Worm (Caenorhabditis elegans) whole organism, L1 larva: Measurements from ENCODE around the gene F59F5.5.

Source experiments
- C16A3.4 ChIP-seq: fragments of 150-350 bp; optimal IDR thresholded peaks from 2 replicates; lab custom pipeline; 2014; ENCODE audit warnings: missing biosample characterization, missing genetic modification characterization
- C34B4.2 ChIP-seq: sonication (generic microtip); optimal IDR thresholded peaks from 2 replicates; lab custom pipeline; 2017; ENCODE audit warnings: mild to moderate bottlenecking, missing genetic modification characterization, missing compliant biosample characterization
- Y116A8C.19 ChIP-seq: sonication (generic microtip); optimal IDR thresholded peaks from 2 replicates; lab custom pipeline; 2016; ENCODE audit warnings: missing compliant biosample characterization, missing genetic modification characterization, borderline replicate concordance
- blmp-1 ChIP-seq: fragments of 150-350 bp; optimal IDR thresholded peaks from 2 replicates; lab custom pipeline; 2014; ENCODE audit warnings: missing biosample characterization, missing genetic modification characterization
- ceh-8 ChIP-seq: fragments of 200-800 bp; sonication (Bioruptor generic); optimal IDR thresholded peaks from 2 replicates; lab custom pipeline; 2018; ENCODE audit warnings: mild to moderate bottlenecking, missing genetic modification characterization, moderate library complexity, missing compliant biosample characterization
- ceh-82 ChIP-seq, 3 experiments: fragments of 150-350 bp in 1 of 3; sonication (generic microtip) in 2 of 3; optimal IDR thresholded peaks; 2 replicates each; lab custom pipeline; 2014 to 2017; ENCODE audit warnings: missing biosample characterization in 3 of 3, missing genetic modification characterization in 3 of 3
- dpl-1 ChIP-seq, 3 experiments: fragments of 150-350 bp in 2 of 3; sonication (generic microtip) in 1 of 3; optimal IDR thresholded peaks; 2 replicates each; lab custom pipeline; 2014 to 2017; ENCODE audit warnings: missing biosample characterization in 3 of 3, missing genetic modification characterization in 3 of 3, missing genetic modification reagents in 3 of 3
- dsc-1 ChIP-seq: sonication (generic microtip); optimal IDR thresholded peaks from 2 replicates; lab custom pipeline; 2016; ENCODE audit warnings: mild to moderate bottlenecking, missing genetic modification characterization, missing compliant biosample characterization
- efl-1 ChIP-seq, 4 experiments: fragments of 150-350 bp; optimal IDR thresholded peaks in 3 of 4; peaks in 1 of 4; 1 replicate in 1 of 4; 2 replicates in 3 of 4; lab custom pipeline; 2014; ENCODE audit warnings: missing biosample characterization in 2 of 4, missing genetic modification characterization in 2 of 4, missing genetic modification reagents in 2 of 4
- elt-2 ChIP-seq: sonication (generic microtip); optimal IDR thresholded peaks from 2 replicates; lab custom pipeline; 2016; ENCODE audit warnings: missing genetic modification characterization, mild to moderate bottlenecking, inconsistent platforms, missing compliant biosample characterization, missing genetic modification reagents
- ets-5 ChIP-seq: fragments of 200-800 bp; sonication (Bioruptor generic); IDR thresholded peaks from 2 replicates; pipeline ENCODE4 v1.3.6; 2022; ENCODE audit warnings: missing genetic modification characterization, missing compliant biosample characterization
- fkh-10 ChIP-seq: sonication (generic microtip); optimal IDR thresholded peaks from 2 replicates; lab custom pipeline; 2017; ENCODE audit warnings: missing biosample characterization, missing genetic modification reagents, missing genetic modification characterization
- fos-1 ChIP-seq: fragments of 150-350 bp; optimal IDR thresholded peaks from 2 replicates; lab custom pipeline; 2014; ENCODE audit warnings: missing biosample characterization, missing genetic modification characterization
- lin-13 ChIP-seq: fragments of 150-350 bp; optimal IDR thresholded peaks from 2 replicates; lab custom pipeline; 2014; ENCODE audit warnings: missing biosample characterization, missing genetic modification reagents, missing genetic modification characterization
- lin-14 ChIP-seq: fragments of 200-800 bp; sonication (Bioruptor generic); optimal IDR thresholded peaks from 2 replicates; lab custom pipeline; 2018; ENCODE audit warnings: mild to moderate bottlenecking, missing genetic modification characterization, moderate library complexity, missing compliant biosample characterization
- lin-15B ChIP-seq: fragments of 150-350 bp; sonication (generic microtip); optimal IDR thresholded peaks from 3 replicates; lab custom pipeline; 2014; ENCODE audit warnings: missing biosample characterization, missing genetic modification characterization
- mab-9 ChIP-seq: fragments of 200-800 bp; sonication (Bioruptor generic); IDR thresholded peaks from 2 replicates; pipeline ENCODE4 v1.3.6; 2022; ENCODE audit warnings: missing genetic modification reagents, missing genetic modification characterization, missing compliant biosample characterization
- mep-1 ChIP-seq: fragments of 150-350 bp; optimal IDR thresholded peaks from 2 replicates; lab custom pipeline; 2014; ENCODE audit warnings: missing biosample characterization, missing genetic modification characterization
- nhr-19 ChIP-seq: fragments of 200-800 bp; sonication (Bioruptor generic); conservative IDR thresholded peaks from 2 replicates; pipeline ENCODE4 v1.3.6; 2022; ENCODE audit warnings: missing genetic modification characterization, missing compliant biosample characterization
- nhr-20 ChIP-seq: sonication (generic microtip); optimal IDR thresholded peaks from 2 replicates; lab custom pipeline; 2016; ENCODE audit warnings: mild to moderate bottlenecking, missing genetic modification characterization, missing compliant biosample characterization
- nhr-47 ChIP-seq: sonication (generic microtip); optimal IDR thresholded peaks from 2 replicates; lab custom pipeline; 2016; ENCODE audit warnings: mild to moderate bottlenecking, missing genetic modification characterization, moderate library complexity, missing compliant biosample characterization
- nhr-71 ChIP-seq: sonication (generic microtip); optimal IDR thresholded peaks from 2 replicates; lab custom pipeline; 2016; ENCODE audit warnings: mild to moderate bottlenecking, missing genetic modification characterization, moderate library complexity, missing compliant biosample characterization
- nhr-85 ChIP-seq: sonication (generic microtip); peaks from one replicate; lab custom pipeline; 2016; ENCODE audit warnings: missing genetic modification characterization, inconsistent platforms, missing compliant biosample characterization
- pag-3 ChIP-seq: sonication (generic microtip); optimal IDR thresholded peaks from 2 replicates; lab custom pipeline; 2017; ENCODE audit warnings: missing genetic modification characterization, mild to moderate bottlenecking, missing compliant biosample characterization, antibody characterized with exemption, borderline replicate concordance; ENCODE audit not compliant: insufficient read depth
- rnt-1 ChIP-seq: sonication (generic microtip); optimal IDR thresholded peaks from 2 replicates; lab custom pipeline; 2016; ENCODE audit warnings: mild to moderate bottlenecking, missing genetic modification characterization, moderate library complexity, missing compliant biosample characterization
- skn-1 ChIP-seq: fragments of 150-350 bp; optimal IDR thresholded peaks from 2 replicates; lab custom pipeline; 2014; ENCODE audit warnings: missing biosample characterization, missing genetic modification characterization
- snu-23 ChIP-seq: sonication (generic microtip); optimal IDR thresholded peaks from 2 replicates; lab custom pipeline; 2016; ENCODE audit warnings: missing genetic modification characterization, missing compliant biosample characterization
- swsn-7 ChIP-seq: sonication (generic microtip); optimal IDR thresholded peaks from 2 replicates; lab custom pipeline; 2016; ENCODE audit warnings: missing genetic modification characterization, missing compliant biosample characterization
- tbx-2 ChIP-seq: sonication (generic microtip); optimal IDR thresholded peaks from 2 replicates; lab custom pipeline; 2016; ENCODE audit warnings: missing genetic modification characterization, missing compliant biosample characterization
- tlp-1 ChIP-seq: fragments of 150-350 bp; optimal IDR thresholded peaks from 2 replicates; lab custom pipeline; 2014; ENCODE audit warnings: missing biosample characterization, missing genetic modification characterization
- unc-130 ChIP-seq: fragments of 150-350 bp; optimal IDR thresholded peaks from 2 replicates; lab custom pipeline; 2017; ENCODE audit warnings: missing biosample characterization, missing genetic modification characterization, inconsistent platforms
- unc-86 ChIP-seq: sonication (generic microtip); optimal IDR thresholded peaks from 2 replicates; lab custom pipeline; 2016; ENCODE audit warnings: missing genetic modification characterization, missing compliant biosample characterization
- xbp-1 ChIP-seq: sonication (generic microtip); optimal IDR thresholded peaks from 2 replicates; lab custom pipeline; 2016; ENCODE audit warnings: missing genetic modification characterization, missing compliant biosample characterization
- ztf-11 ChIP-seq, 2 experiments: sonication (generic microtip); optimal IDR thresholded peaks; 2 replicates each; lab custom pipeline; 2016 to 2017; ENCODE audit warnings: missing genetic modification characterization in 2 of 2, missing biosample characterization in 1 of 2, missing compliant biosample characterization in 1 of 2

The F59F5.5 gene

DNA sequence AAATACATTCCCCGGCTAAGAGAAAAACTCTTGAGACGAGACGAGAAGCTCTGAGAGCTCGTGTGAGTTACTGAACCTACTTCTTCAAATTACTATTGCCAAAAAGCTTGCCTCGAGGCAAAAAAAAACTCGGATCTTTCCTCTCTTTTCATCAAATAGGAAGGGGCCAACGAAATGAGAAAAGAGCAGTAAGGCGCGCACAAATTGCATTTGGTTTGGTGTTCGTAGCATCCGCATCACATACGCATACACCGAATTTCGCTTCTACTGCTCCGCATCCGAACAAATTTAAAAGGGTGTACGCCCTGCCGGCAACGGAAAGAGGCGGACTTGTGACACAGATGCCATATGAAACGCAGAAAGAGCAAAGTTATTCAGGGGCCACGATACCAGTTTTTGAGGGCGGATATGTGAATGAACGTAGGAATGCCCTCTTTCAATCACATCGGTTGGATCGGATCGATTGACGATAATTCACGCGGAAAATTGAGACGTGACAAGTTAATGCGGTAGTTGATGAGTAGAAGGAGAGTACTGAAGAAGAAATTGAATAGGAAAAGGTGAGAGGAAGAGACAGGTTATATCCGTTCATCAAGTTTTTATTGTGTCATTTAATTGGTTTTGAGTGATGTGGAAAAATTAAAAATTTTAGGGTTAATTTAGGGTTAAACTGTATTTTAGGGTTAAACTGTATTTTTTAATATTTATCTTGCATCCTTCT lies 49.0 kb downstream of the F59F5.5 start:
- no peak for TF ChIP-seq lin-13 (GFP tag; lab: Kevin White, UChicago)
- peak; percentile 95 for TF ChIP-seq fkh-10 (GFP tag; lab: Kevin White, UChicago)
- no peak for TF ChIP-seq Y116A8C.19 (tag; lab: Kevin White, UChicago)
- TF ChIP-seq snu-23 (GFP tag; lab: Kevin White, UChicago): peak; percentile 17
- TF ChIP-seq skn-1 (tag; lab: Kevin White, UChicago): no peak
- no peak for TF ChIP-seq elt-2
- TF ChIP-seq nhr-20 (tag; lab: Kevin White, UChicago): peak; percentile 17
- TF ChIP-seq rnt-1 (tag; lab: Kevin White, UChicago): peak; percentile 6
- peak; percentile 71 for TF ChIP-seq blmp-1 (tag; lab: Kevin White, UChicago)
- TF ChIP-seq nhr-85 (tag; lab: Kevin White, UChicago): peak; percentile 56
- TF ChIP-seq lin-14 (GFP tag; lab: Kevin White, UChicago): peak; percentile 45

DNA sequence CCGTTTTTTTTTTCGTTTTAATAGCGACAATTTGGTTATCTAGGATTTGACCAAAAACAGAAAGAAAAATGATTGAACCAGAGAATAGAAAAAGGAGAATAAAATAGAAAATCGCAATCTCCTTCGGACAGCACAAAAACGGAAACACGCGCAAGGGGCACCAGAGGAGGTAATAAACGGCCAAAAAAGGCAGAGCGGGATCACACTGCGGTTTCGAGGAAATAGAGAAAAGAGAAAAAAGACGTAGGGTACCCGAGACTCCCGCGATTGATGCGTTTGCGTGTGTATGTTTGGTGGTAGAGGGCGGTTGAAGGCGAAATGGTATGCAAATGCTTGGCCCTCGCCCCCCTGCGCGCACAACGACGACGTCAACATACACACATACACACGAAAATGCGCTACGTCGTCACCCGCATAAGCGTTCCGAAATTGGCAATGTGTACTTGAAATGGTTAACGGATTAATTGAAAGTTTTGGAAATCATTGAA lies 50.6 kb downstream of the F59F5.5 start:
- TF ChIP-seq lin-15B (tag; lab: Kevin White, UChicago): no peak
- TF ChIP-seq C34B4.2 (tag; lab: Kevin White, UChicago): no peak
- peak; percentile 61 for TF ChIP-seq lin-14 (GFP tag; lab: Kevin White, UChicago)
- TF ChIP-seq swsn-7 (tag; lab: Kevin White, UChicago): no peak
- TF ChIP-seq nhr-47 (tag; lab: Kevin White, UChicago): no peak
- TF ChIP-seq nhr-85 (tag; lab: Kevin White, UChicago): peak; percentile 80
- TF ChIP-seq mab-9 (GFP tag; lab: Robert Waterston, UW): 0 out of 2 replicates have a peak, but pooled peaks have one; percentile 31
- no peak for TF ChIP-seq fos-1 (tag; lab: Kevin White, UChicago)
- no peak for TF ChIP-seq pag-3 (tag; lab: Kevin White, UChicago)
- TF ChIP-seq rnt-1 (tag; lab: Kevin White, UChicago): no peak
- no peak for TF ChIP-seq mep-1 (tag; lab: Kevin White, UChicago)
- no peak for TF ChIP-seq nhr-71 (tag; lab: Kevin White, UChicago)
- TF ChIP-seq snu-23 (GFP tag; lab: Kevin White, UChicago): peak; percentile 37
- peak; percentile 9 for TF ChIP-seq nhr-20 (tag; lab: Kevin White, UChicago)
- peak; percentile 64 for TF ChIP-seq blmp-1 (tag; lab: Kevin White, UChicago)
- TF ChIP-seq tbx-2 (tag; lab: Kevin White, UChicago): peak; percentile 14
- peak; percentile 6 for TF ChIP-seq xbp-1 (tag; lab: Kevin White, UChicago)
- TF ChIP-seq, all 84 proteins: peak for 8

DNA sequence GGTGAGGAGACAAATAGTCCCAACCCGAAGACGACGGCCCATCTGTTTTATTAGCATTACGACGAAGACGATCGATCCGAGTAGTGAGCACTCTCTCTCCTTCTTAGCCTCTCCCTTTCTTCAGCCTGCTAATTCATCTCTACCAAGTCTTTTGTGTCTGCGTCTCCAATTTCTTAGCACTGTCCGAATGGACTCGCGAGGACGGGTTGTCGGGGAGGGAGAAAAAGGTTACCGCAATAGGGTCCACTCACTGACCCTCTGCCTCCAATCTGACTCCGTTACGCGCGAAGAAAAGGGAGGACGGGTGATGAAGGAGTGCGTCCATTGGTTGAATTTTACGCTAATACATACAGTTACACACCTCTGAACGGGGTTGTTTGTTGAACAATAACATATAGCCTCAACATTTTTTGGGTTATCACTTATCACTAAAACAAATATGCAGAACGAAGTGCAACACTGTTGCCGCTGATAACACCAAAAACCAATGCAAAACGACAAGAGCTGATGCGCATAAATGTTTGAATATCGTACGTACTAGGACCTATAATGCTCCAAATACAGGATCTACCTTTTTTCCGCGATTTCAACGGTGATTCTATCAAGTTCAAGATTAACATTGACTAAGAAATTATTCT lies 51.9 kb downstream of the F59F5.5 start:
- TF ChIP-seq ztf-11 (tag; optimal IDR thresholded peaks at IDR 0.05; lab: Kevin White, UChicago): peak in 1 of 2 experiments; percentile 63
- peak; percentile 39 for TF ChIP-seq snu-23 (GFP tag; lab: Kevin White, UChicago)
- peak; percentile 72 for TF ChIP-seq dsc-1 (tag; lab: Kevin White, UChicago)
- peak in 2 of 3 experiments; percentile 50 to 51 for TF ChIP-seq ceh-82 (tag; optimal IDR thresholded peaks at IDR 0.05; lab: Kevin White, UChicago)
- peak; percentile 14 for TF ChIP-seq ceh-8
- TF ChIP-seq unc-86 (tag; lab: Kevin White, UChicago): peak; percentile 12
- peak; percentile 30 for TF ChIP-seq nhr-20 (tag; lab: Kevin White, UChicago)
- peak; percentile 48 for TF ChIP-seq tbx-2 (tag; lab: Kevin White, UChicago)
- peak; percentile 26 for TF ChIP-seq xbp-1 (tag; lab: Kevin White, UChicago)
- TF ChIP-seq ets-5 (GFP tag; lab: Robert Waterston, UW): no peak
- TF ChIP-seq swsn-7 (tag; lab: Kevin White, UChicago): peak; percentile 42
- peak; percentile 15 to 36 for TF ChIP-seq efl-1 (optimal IDR thresholded peaks at IDR 0.05; lab: Kevin White, UChicago)
- TF ChIP-seq efl-1 (GFP tag; optimal IDR thresholded peaks at IDR 0.05 in 1 of 2; lab: Kevin White, UChicago): no peak
- no peak for TF ChIP-seq dpl-1 (GFP tag; optimal IDR thresholded peaks at IDR 0.05; lab: Kevin White, UChicago)
- peak; percentile 26 for TF ChIP-seq nhr-47 (tag; lab: Kevin White, UChicago)
- TF ChIP-seq nhr-19 (GFP tag; lab: Robert Waterston, UW): 0 out of 2 replicates have a peak, but pooled peaks have one; percentile 9
- peak; percentile 43 for TF ChIP-seq elt-2
- TF ChIP-seq unc-130 (tag; lab: Kevin White, UChicago): no peak
- TF ChIP-seq rnt-1 (tag; lab: Kevin White, UChicago): peak; percentile 73
- TF ChIP-seq lin-14 (GFP tag; lab: Kevin White, UChicago): peak; percentile 71
- no peak for TF ChIP-seq tlp-1 (tag; lab: Kevin White, UChicago)
- TF ChIP-seq C16A3.4 (tag; lab: Kevin White, UChicago): no peak
- TF ChIP-seq nhr-71 (tag; lab: Kevin White, UChicago): peak; percentile 55
- peak; percentile 15 for TF ChIP-seq mep-1 (tag; lab: Kevin White, UChicago)
- TF ChIP-seq mab-9 (GFP tag; lab: Robert Waterston, UW): 0 out of 2 replicates have a peak, but pooled peaks have one; percentile 23
